Fruit fly (Drosophila melanogaster) whole organism, embryonic: ENCODE results near the gene pHCl-1.

Source experiments
- Atf3 ChIP-seq: fragments of 200-800 bp; sonication (Bioruptor generic); optimal IDR thresholded peaks from 3 replicates; lab custom pipeline; 2016; ENCODE audit warnings: missing biosample characterization, missing genetic modification characterization
- BEAF-32 ChIP-seq: fragments of 200-800 bp; sonication (Bioruptor generic); optimal IDR thresholded peaks from 3 replicates; lab custom pipeline; 2017; ENCODE audit warnings: missing biosample characterization, missing genetic modification characterization, mild to moderate bottlenecking, moderate library complexity, missing genetic modification reagents
- CG10147 ChIP-seq: fragments of 200-800 bp; sonication (Bioruptor generic); optimal IDR thresholded peaks from 2 replicates; lab custom pipeline; 2019; ENCODE audit warnings: missing biosample characterization, mild to moderate bottlenecking, missing genetic modification characterization, moderate library complexity
- CG10267 ChIP-seq: fragments of 200-800 bp; sonication (Bioruptor generic); optimal IDR thresholded peaks from 2 replicates; lab custom pipeline; 2018; ENCODE audit warnings: missing biosample characterization, mild to moderate bottlenecking, missing genetic modification characterization, moderate library complexity
- CG11560 ChIP-seq: fragments of 200-800 bp; sonication (Bioruptor generic); IDR thresholded peaks from 3 replicates; pipeline ENCODE4 v1.3.6; 2022; ENCODE audit warnings: missing biosample characterization, missing genetic modification characterization
- CG11696 ChIP-seq: fragments of 200-800 bp; sonication (Bioruptor generic); IDR thresholded peaks from 2 replicates; pipeline ENCODE4 v1.3.6; 2022; ENCODE audit warnings: missing biosample characterization, missing genetic modification characterization
- CG12942 ChIP-seq: fragments of 200-800 bp; sonication (Bioruptor generic); optimal IDR thresholded peaks from 3 replicates; lab custom pipeline; 2016; ENCODE audit warnings: missing biosample characterization, missing genetic modification characterization
- CG14014 ChIP-seq: fragments of 200-800 bp; sonication (Bioruptor generic); IDR thresholded peaks from 2 replicates; pipeline ENCODE4 v1.3.6; 2022; ENCODE audit warnings: missing biosample characterization, missing genetic modification characterization
- CG15269 ChIP-seq: fragments of 200-800 bp; sonication (Bioruptor generic); optimal IDR thresholded peaks from 2 replicates; lab custom pipeline; 2018; ENCODE audit warnings: missing biosample characterization, mild to moderate bottlenecking, missing genetic modification characterization, moderate library complexity
- CG16815 ChIP-seq: fragments of 200-800 bp; sonication (Bioruptor generic); optimal IDR thresholded peaks from 3 replicates; lab custom pipeline; 2017; ENCODE audit warnings: missing biosample characterization, mild to moderate bottlenecking, missing genetic modification characterization
- CG17829 ChIP-seq: fragments of 200-800 bp; optimal IDR thresholded peaks from 2 replicates; lab custom pipeline; 2019; ENCODE audit warnings: missing biosample characterization, mild to moderate bottlenecking, missing genetic modification characterization, moderate library complexity
- CG2678 ChIP-seq: fragments of 200-800 bp; sonication (Bioruptor generic); optimal IDR thresholded peaks from 3 replicates; lab custom pipeline; 2019; ENCODE audit warnings: missing biosample characterization, mild to moderate bottlenecking, missing genetic modification characterization, moderate library complexity
- CG30431 ChIP-seq: fragments of 200-800 bp; sonication (Bioruptor generic); optimal IDR thresholded peaks from 2 replicates; lab custom pipeline; 2017; ENCODE audit warnings: missing biosample characterization, missing genetic modification characterization
- CG31388 ChIP-seq: fragments of 200-800 bp; sonication (Bioruptor generic); optimal IDR thresholded peaks from 2 replicates; lab custom pipeline; 2016; ENCODE audit warnings: missing biosample characterization, missing genetic modification characterization
- CG6791 ChIP-seq: fragments of 200-800 bp; sonication (Bioruptor generic); IDR thresholded peaks from 3 replicates; pipeline ENCODE4 v1.3.6; 2022; ENCODE audit warnings: missing biosample characterization, missing genetic modification characterization; ENCODE audit not compliant: partially characterized antibody
- CG6813 ChIP-seq: fragments of 200-800 bp; sonication (Bioruptor generic); optimal IDR thresholded peaks from 2 replicates; lab custom pipeline; 2017; ENCODE audit warnings: missing biosample characterization, missing genetic modification characterization, mild to moderate bottlenecking, moderate library complexity, missing genetic modification reagents
- CG7271 ChIP-seq: fragments of 200-800 bp; sonication (Bioruptor generic); optimal IDR thresholded peaks from 2 replicates; lab custom pipeline; 2018; ENCODE audit warnings: missing biosample characterization, mild to moderate bottlenecking, missing genetic modification characterization, moderate library complexity
- CG8359 ChIP-seq: fragments of 200-800 bp; sonication (Bioruptor generic); optimal IDR thresholded peaks from 2 replicates; lab custom pipeline; 2017; ENCODE audit warnings: missing biosample characterization, mild to moderate bottlenecking, missing genetic modification characterization, borderline replicate concordance
- D19A ChIP-seq: fragments of 200-800 bp; optimal IDR thresholded peaks from 3 replicates; lab custom pipeline; 2019; ENCODE audit warnings: missing biosample characterization, mild to moderate bottlenecking, missing genetic modification characterization, moderate library complexity
- E2f1 ChIP-seq: fragments of 200-800 bp; sonication (Bioruptor generic); IDR thresholded peaks from 2 replicates; pipeline ENCODE4 v1.3.6; 2022; ENCODE audit warnings: missing biosample characterization, missing genetic modification characterization
- Hand ChIP-seq: fragments of 200-800 bp; sonication (Bioruptor generic); optimal IDR thresholded peaks from 2 replicates; lab custom pipeline; 2017; ENCODE audit warnings: mild to moderate bottlenecking, missing biosample characterization, missing genetic modification reagents, missing genetic modification characterization
- Hey ChIP-seq: fragments of 200-800 bp; sonication (Bioruptor generic); optimal IDR thresholded peaks from 3 replicates; lab custom pipeline; 2018; ENCODE audit warnings: missing biosample characterization, mild to moderate bottlenecking, missing genetic modification characterization
- Jarid2 ChIP-seq: fragments of 200-800 bp; sonication (Bioruptor generic); optimal IDR thresholded peaks from 3 replicates; lab custom pipeline; 2017; ENCODE audit warnings: mild to moderate bottlenecking, missing biosample characterization, missing genetic modification reagents, missing genetic modification characterization
- Max ChIP-seq: fragments of 200-800 bp; sonication (Bioruptor generic); optimal IDR thresholded peaks from 2 replicates; lab custom pipeline; 2016; ENCODE audit warnings: missing biosample characterization, mild to moderate bottlenecking, missing genetic modification characterization
- NC2β ChIP-seq: fragments of 200-800 bp; sonication (Bioruptor generic); optimal IDR thresholded peaks from 2 replicates; lab custom pipeline; 2016; ENCODE audit warnings: missing biosample characterization, missing genetic modification characterization
- NFAT ChIP-seq: fragments of 200-800 bp; sonication (Bioruptor generic); IDR thresholded peaks from 2 replicates; pipeline ENCODE4 v1.3.6; 2022; ENCODE audit warnings: missing biosample characterization, missing genetic modification characterization
- Opbp ChIP-seq: fragments of 200-800 bp; sonication (Bioruptor generic); IDR thresholded peaks from 3 replicates; pipeline ENCODE4 v1.3.6; 2022; ENCODE audit warnings: missing biosample characterization, missing genetic modification characterization; ENCODE audit not compliant: partially characterized antibody
- Pdp1 ChIP-seq, 2 experiments: fragments of 200-800 bp; sonication (Bioruptor generic); optimal IDR thresholded peaks; 3 replicates each; lab custom pipeline; 2016; ENCODE audit warnings: missing biosample characterization in 2 of 2, missing genetic modification characterization in 2 of 2, mild to moderate bottlenecking in 1 of 2, moderate library complexity in 1 of 2
- Sox100B ChIP-seq: fragments of 200-800 bp; sonication (Bioruptor generic); optimal IDR thresholded peaks from 3 replicates; lab custom pipeline; 2018; ENCODE audit warnings: missing biosample characterization, mild to moderate bottlenecking, missing genetic modification characterization
- TFAM ChIP-seq: fragments of 200-800 bp; sonication (Bioruptor generic); optimal IDR thresholded peaks from 2 replicates; lab custom pipeline; 2017; ENCODE audit warnings: missing biosample characterization, missing genetic modification characterization, inconsistent platforms
- Xrp1 ChIP-seq: fragments of 200-800 bp; sonication (Bioruptor generic); IDR thresholded peaks from 2 replicates; pipeline ENCODE4 v1.3.6; 2022; ENCODE audit warnings: missing biosample characterization, missing genetic modification characterization
- YL-1 ChIP-seq: fragments of 200-800 bp; sonication (Bioruptor generic); optimal IDR thresholded peaks from 3 replicates; lab custom pipeline; 2017; ENCODE audit warnings: missing biosample characterization, mild to moderate bottlenecking, missing genetic modification characterization
- bab2 ChIP-seq: fragments of 200-800 bp; sonication (Bioruptor generic); optimal IDR thresholded peaks from 2 replicates; lab custom pipeline; 2016; ENCODE audit warnings: missing biosample characterization, missing genetic modification characterization
- caup ChIP-seq: fragments of 200-800 bp; sonication (Bioruptor generic); optimal IDR thresholded peaks from 3 replicates; lab custom pipeline; 2017; ENCODE audit warnings: missing biosample characterization, mild to moderate bottlenecking, missing genetic modification characterization, moderate library complexity; ENCODE audit not compliant: severe bottlenecking
- da ChIP-seq: fragments of 200-800 bp; sonication (Bioruptor generic); optimal IDR thresholded peaks from 2 replicates; lab custom pipeline; 2016; ENCODE audit warnings: missing biosample characterization, missing genetic modification characterization
- emc ChIP-seq: fragments of 200-800 bp; sonication (Bioruptor generic); optimal IDR thresholded peaks from 2 replicates; lab custom pipeline; 2016; ENCODE audit warnings: missing biosample characterization, missing genetic modification characterization
- ind ChIP-seq: fragments of 200-800 bp; sonication (Bioruptor generic); optimal IDR thresholded peaks from 3 replicates; lab custom pipeline; 2016; ENCODE audit warnings: missing biosample characterization, missing genetic modification characterization
- lab ChIP-seq: fragments of 200-800 bp; sonication (Bioruptor generic); optimal IDR thresholded peaks from 3 replicates; lab custom pipeline; 2017; ENCODE audit warnings: missing biosample characterization, missing genetic modification characterization, mild to moderate bottlenecking, moderate library complexity, missing genetic modification reagents
- maf-S ChIP-seq: fragments of 200-800 bp; sonication (Bioruptor generic); optimal IDR thresholded peaks from 2 replicates; lab custom pipeline; 2016; ENCODE audit warnings: missing biosample characterization, missing genetic modification characterization
- org-1 ChIP-seq: fragments of 200-800 bp; sonication (Bioruptor generic); optimal IDR thresholded peaks from 2 replicates; lab custom pipeline; 2017; ENCODE audit warnings: missing biosample characterization, missing genetic modification characterization
- otp ChIP-seq: fragments of 200-800 bp; sonication (Bioruptor generic); IDR thresholded peaks from 3 replicates; pipeline ENCODE4, ENCODE4 v1.3.6; 2022; ENCODE audit warnings: missing biosample characterization, missing genetic modification characterization
- ranshi ChIP-seq: fragments of 200-800 bp; sonication (Bioruptor generic); IDR thresholded peaks from 2 replicates; pipeline ENCODE4 v1.3.6; 2022; ENCODE audit warnings: missing biosample characterization, missing genetic modification characterization
- ro ChIP-seq: fragments of 200-800 bp; sonication (Bioruptor generic); IDR thresholded peaks from 2 replicates; pipeline ENCODE4 v1.3.6; 2022; ENCODE audit warnings: missing biosample characterization, missing genetic modification characterization
- sima ChIP-seq: fragments of 200-800 bp; sonication (Bioruptor generic); optimal IDR thresholded peaks from 2 replicates; lab custom pipeline; 2016; ENCODE audit warnings: missing biosample characterization, missing genetic modification characterization
- sisA ChIP-seq: fragments of 200-800 bp; sonication (Bioruptor generic); IDR thresholded peaks from 2 replicates; pipeline ENCODE4 v1.3.6; 2022; ENCODE audit warnings: missing biosample characterization, missing genetic modification characterization
- so ChIP-seq: fragments of 200-800 bp; sonication (Bioruptor generic); IDR thresholded peaks from 3 replicates; pipeline ENCODE4 v1.3.6; 2022; ENCODE audit warnings: missing biosample characterization, missing genetic modification characterization
- ssp ChIP-seq: fragments of 200-800 bp; sonication (Bioruptor generic); IDR thresholded peaks from 2 replicates; pipeline ENCODE4 v1.3.6; 2022; ENCODE audit warnings: missing biosample characterization, missing genetic modification characterization
- tup ChIP-seq: fragments of 200-800 bp; sonication (Bioruptor generic); optimal IDR thresholded peaks from 2 replicates; lab custom pipeline; 2016; ENCODE audit warnings: missing biosample characterization, mild to moderate bottlenecking, missing genetic modification characterization, moderate library complexity
- twi ChIP-seq: fragments of 200-800 bp; optimal IDR thresholded peaks from 2 replicates; lab custom pipeline; 2019; ENCODE audit warnings: missing biosample characterization, mild to moderate bottlenecking, missing genetic modification characterization, moderate library complexity
- yki ChIP-seq: fragments of >200 bp; optimal IDR thresholded peaks from 3 replicates; lab custom pipeline; 2018
- z ChIP-seq: fragments of 200-800 bp; sonication (Bioruptor generic); IDR thresholded peaks from 3 replicates; pipeline ENCODE4 v1.3.6; 2022; ENCODE audit warnings: missing biosample characterization, missing genetic modification characterization

Gene pHCl-1

DNA sequence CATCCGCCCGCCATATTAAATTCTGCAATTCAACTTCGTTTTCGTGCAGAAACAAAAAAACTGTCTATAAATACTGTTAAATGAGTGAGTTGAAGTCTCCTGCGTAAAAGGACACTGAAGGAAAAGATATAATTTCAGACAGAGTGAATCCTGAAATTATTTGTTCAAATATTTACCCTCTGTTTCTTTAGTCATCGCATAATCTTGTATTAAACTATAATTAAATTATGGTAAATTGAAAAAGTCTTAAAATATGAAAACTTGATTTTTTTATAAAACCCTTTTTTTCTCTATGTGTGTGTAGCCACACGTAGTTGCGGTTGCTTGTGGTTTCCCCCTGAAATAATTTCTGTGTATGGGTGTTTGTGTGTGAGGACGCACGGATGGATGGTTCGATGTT is 24.5 kb upstream of the pHCl-1 start (continued):
- TF ChIP-seq CG7271 (tag; lab: Kevin White, UChicago) (no peak), E2f1 (GFP tag; lab: Robert Waterston, UW) (peak; percentile 33; the same call in 1 of the 2 replicates), org-1 (GFP tag; lab: Kevin White, UChicago) (no peak), yki (no peak), Jarid2 (no peak), lab (GFP tag; lab: Kevin White, UChicago) (peak; percentile 65), CG15269 (tag; lab: Kevin White, UChicago) (peak; percentile 58), CG11696 (no peak), CG30431 (GFP tag; lab: Kevin White, UChicago) (no peak), CG8359 (no peak), BEAF-32 (GFP tag; lab: Kevin White, UChicago) (no peak), NFAT (GFP tag; lab: Robert Waterston, UW) (no peak), da (GFP tag; lab: Kevin White, UChicago) (no peak), CG11560 (tag; lab: Robert Waterston, UW) (no peak), sima (GFP tag; lab: Kevin White, UChicago) (no peak), ind (GFP tag; lab: Kevin White, UChicago) (peak; percentile 21), CG14014 (0 out of 2 replicates have a peak, but pooled peaks have one; percentile 57), tup (GFP tag; lab: Kevin White, UChicago) (no peak), CG10267 (tag; lab: Kevin White, UChicago) (peak; percentile 36), bab2 (GFP tag; lab: Kevin White, UChicago) (no peak), Hand (GFP tag; lab: Kevin White, UChicago) (no peak), Hey (tag; lab: Kevin White, UChicago) (no peak), ssp (GFP tag; lab: Robert Waterston, UW) (no peak), Xrp1 (GFP tag; lab: Robert Waterston, UW) (peak; percentile 65; the same call in 1 of the 2 replicates), CG10147 (GFP tag; lab: Kevin White, UChicago) (peak; percentile 20), CG16815 (GFP tag; lab: Kevin White, UChicago) (no peak), Pdp1 (GFP tag; optimal IDR thresholded peaks at IDR 0.05; lab: Kevin White, UChicago) (no peak), twi (tag; lab: Kevin White, UChicago) (no peak), emc (GFP tag; lab: Kevin White, UChicago) (no peak), CG6813 (GFP tag; lab: Kevin White, UChicago) (no peak), sisA (GFP tag; lab: Robert Waterston, UW) (peak; percentile 45), CG17829 (tag; lab: Kevin White, UChicago) (peak; percentile 36), ro (GFP tag; lab: Robert Waterston, UW) (no peak), Atf3 (GFP tag; lab: Kevin White, UChicago) (no peak), NC2β (GFP tag; lab: Kevin White, UChicago) (no peak), TFAM (GFP tag; lab: Kevin White, UChicago) (no peak), so (no peak), D19A (peak; percentile 52), Sox100B (peak; percentile 31), CG6791 (GFP tag; lab: Robert Waterston, UW) (no peak), ranshi (peak; percentile 19; the same call in 1 of the 2 replicates), Opbp (GFP tag; lab: Robert Waterston, UW) (no peak), caup (no peak), CG31388 (GFP tag; lab: Kevin White, UChicago) (no peak), CG12942 (no peak), YL-1 (GFP tag; lab: Kevin White, UChicago) (no peak), otp (GFP tag; lab: Robert Waterston, UW) (no peak), CG2678 (tag; lab: Kevin White, UChicago) (peak; percentile 72), z (GFP tag; lab: Robert Waterston, UW) (no peak), maf-S (GFP tag; lab: Kevin White, UChicago) (no peak), Max (GFP tag; lab: Kevin White, UChicago) (no peak)
